Worm (Caenorhabditis elegans): ENCODE measurements around the gene math-5.

Gene math-5

ce11 chrII:1875658-1876057, 6.9 kb downstream of the math-5 start, which contains the start of gene math-13:
Gene math-13, plus strand, starts transcription at chrII:1875958.
- TF ChIP-seq mab-5 (tag; optimal IDR thresholded peaks at IDR 0.05), result no peak
- TF ChIP-seq C34F6.9 (tag; optimal IDR thresholded peaks at IDR 0.05), result no peak
- no peak for TF ChIP-seq nhr-12 (tag; optimal IDR thresholded peaks at IDR 0.05)
- TF ChIP-seq ztf-11 (tag; optimal IDR thresholded peaks at IDR 0.05), result no peak
- TF ChIP-seq lin-11 (tag; optimal IDR thresholded peaks at IDR 0.05), result no peak
- no peak for TF ChIP-seq lsy-2 (tag; optimal IDR thresholded peaks at IDR 0.05)
- no peak for TF ChIP-seq nhr-23 (tag; optimal IDR thresholded peaks at IDR 0.05)
- TF ChIP-seq snpc-4 (tag; optimal IDR thresholded peaks at IDR 0.05), result no peak
- TF ChIP-seq ama-1 (optimal IDR thresholded peaks at IDR 0.05), result no peak
- TF ChIP-seq alr-1 (tag; optimal IDR thresholded peaks at IDR 0.05), result no peak
- no peak for TF ChIP-seq peb-1 (tag; optimal IDR thresholded peaks at IDR 0.05)

ce11 chrII:1870875-1871592, 11.6 kb downstream of the math-5 start, which contains the start of gene math-10:
Gene math-10, plus strand, starts transcription at chrII:1871542.
- no peak for TF ChIP-seq Y55F3AM.14 (GFP tag; optimal IDR thresholded peaks at IDR 0.05)
- TF ChIP-seq alr-1 (tag; optimal IDR thresholded peaks at IDR 0.05), result no peak
- no peak for TF ChIP-seq lin-39 (tag; optimal IDR thresholded peaks at IDR 0.05)
- no peak for TF ChIP-seq elt-3 (tag; optimal IDR thresholded peaks at IDR 0.05)
- TF ChIP-seq ama-1 (optimal IDR thresholded peaks at IDR 0.05), result no peak
- no peak for TF ChIP-seq mab-5 (tag; optimal IDR thresholded peaks at IDR 0.05)
- TF ChIP-seq egl-27 (tag; optimal IDR thresholded peaks at IDR 0.05), result no peak
- TF ChIP-seq crh-2 (tag; optimal IDR thresholded peaks at IDR 0.05), result peak; percentile 7
- TF ChIP-seq fos-1 (tag; optimal IDR thresholded peaks at IDR 0.05), result peak; percentile 24
- no peak for TF ChIP-seq ceh-16 (tag; optimal IDR thresholded peaks at IDR 0.05)
- TF ChIP-seq unc-62 (GFP tag; optimal IDR thresholded peaks at IDR 0.05), result no peak
- TF ChIP-seq peb-1 (tag; optimal IDR thresholded peaks at IDR 0.05), result no peak
- TF ChIP-seq sem-4 (tag; optimal IDR thresholded peaks at IDR 0.05), result no peak
- no peak for TF ChIP-seq snpc-4 (tag; optimal IDR thresholded peaks at IDR 0.05)

ce11 chrII:1869120-1869519, 13.5 kb downstream of the math-5 start, which contains the start of gene math-14:
Gene math-14, plus strand, starts transcription at chrII:1869420.
- TF ChIP-seq ztf-1 (GFP tag; conservative IDR thresholded peaks at IDR 0.05) (no peak), fos-1 (tag; optimal IDR thresholded peaks at IDR 0.05) (no peak), unc-39 (tag; optimal IDR thresholded peaks at IDR 0.05) (no peak), lin-13 (GFP tag; optimal IDR thresholded peaks at IDR 0.05) (no peak), C34F6.9 (tag; optimal IDR thresholded peaks at IDR 0.05) (no peak), skn-1 (tag; optimal IDR thresholded peaks at IDR 0.05) (no peak), gmeb-1 (tag; optimal IDR thresholded peaks at IDR 0.05) (no peak), aly-2 (tag; optimal IDR thresholded peaks at IDR 0.05) (no peak), nhr-23 (tag; optimal IDR thresholded peaks at IDR 0.05) (no peak), unc-62 (GFP tag; optimal IDR thresholded peaks at IDR 0.05) (no peak)

- TF ChIP-seq elt-1 (tag; optimal IDR thresholded peaks at IDR 0.05), result no peak
- no peak for TF ChIP-seq mdl-1 (tag; optimal IDR thresholded peaks at IDR 0.05)
- peak; percentile 50 for TF ChIP-seq fos-1 (tag; optimal IDR thresholded peaks at IDR 0.05)
- TF ChIP-seq nhr-129 (tag; optimal IDR thresholded peaks at IDR 0.05), result no peak
- no peak for TF ChIP-seq mab-5 (tag; optimal IDR thresholded peaks at IDR 0.05)
Measured at ce11 chrII:1865683-1866431, 16.7 kb downstream of the math-5 start, which contains the start of gene math-15. Gene math-15, plus strand, starts transcription at chrII:1866381.

- TF ChIP-seq mab-5 (tag; optimal IDR thresholded peaks at IDR 0.05) (no peak), nhr-77 (tag; optimal IDR thresholded peaks at IDR 0.05) (no peak), nhr-12 (tag; optimal IDR thresholded peaks at IDR 0.05) (no peak), egl-27 (tag; optimal IDR thresholded peaks at IDR 0.05) (no peak), sma-3 (GFP tag; optimal IDR thresholded peaks at IDR 0.05) (no peak), unc-55 (GFP tag; optimal IDR thresholded peaks at IDR 0.05) (no peak), lsy-2 (tag; optimal IDR thresholded peaks at IDR 0.05) (no peak), zag-1 (tag; optimal IDR thresholded peaks at IDR 0.05) (no peak), R02D3.7 (tag; optimal IDR thresholded peaks at IDR 0.05) (no peak), lin-39 (tag; optimal IDR thresholded peaks at IDR 0.05) (no peak), skn-1 (tag; optimal IDR thresholded peaks at IDR 0.05) (no peak), nhr-6 (tag; optimal IDR thresholded peaks at IDR 0.05) (no peak), gmeb-1 (tag; optimal IDR thresholded peaks at IDR 0.05) (no peak), ztf-4 (tag; optimal IDR thresholded peaks at IDR 0.05) (no peak), unc-62 (GFP tag; optimal IDR thresholded peaks at IDR 0.05) (no peak), nhr-10 (tag; optimal IDR thresholded peaks at IDR 0.05) (no peak)
Measured at ce11 chrII:1864278-1864677, 18.3 kb downstream of the math-5 start, which contains the start of gene C16C4.17. Gene C16C4.17, plus strand, starts transcription at chrII:1864578.
